Fruit fly (Drosophila melanogaster): ENCODE results near the gene Nubp2.

Nubp2 gene

dm6 chr3L:20548201-20548854 is 22.0 kb downstream of the Nubp2 start (continued):
- TF ChIP-seq CG7786 (GFP tag; optimal IDR thresholded peaks at IDR 0.05) = no peak
- TF ChIP-seq CG8290 (GFP tag; optimal IDR thresholded peaks at IDR 0.05) = no peak
- TF ChIP-seq CG8290 (tag; optimal IDR thresholded peaks at IDR 0.05) = no peak
- no peak for TF ChIP-seq CG18619 (GFP tag; optimal IDR thresholded peaks at IDR 0.05)
- no peak for TF ChIP-seq pum (GFP tag; optimal IDR thresholded peaks at IDR 0.05)
- no peak for TF ChIP-seq fd64A (GFP tag; optimal IDR thresholded peaks at IDR 0.05)
- peak; percentile 61 for TF ChIP-seq grn (GFP tag; optimal IDR thresholded peaks at IDR 0.05)
- no peak for TF ChIP-seq mld (GFP tag; IDR thresholded peaks at IDR 0.05; ENCODE audit: partially characterized antibody)
- TF ChIP-seq Sox100B (GFP tag; optimal IDR thresholded peaks at IDR 0.05) = no peak
- TF ChIP-seq CG17186 (GFP tag; optimal IDR thresholded peaks at IDR 0.05) = no peak

dm6 chr3L:20549358-20549757 is 23.0 kb downstream of the Nubp2 start:
- TF ChIP-seq corto (GFP tag; optimal IDR thresholded peaks at IDR 0.05) = peak; percentile 45
- no peak for TF ChIP-seq Gsc (GFP tag; IDR thresholded peaks at IDR 0.05)
- TF ChIP-seq grn (GFP tag; optimal IDR thresholded peaks at IDR 0.05) = peak; percentile 24
- peak; percentile 37 for TF ChIP-seq lbe (GFP tag; optimal IDR thresholded peaks at IDR 0.05)
- TF ChIP-seq nom (GFP tag; optimal IDR thresholded peaks at IDR 0.05) = peak; percentile 17
- peak in 1 of 2 experiments; percentile 24 for TF ChIP-seq bsh (GFP tag; optimal IDR thresholded peaks at IDR 0.05)

- TF ChIP-seq Ets65A (GFP tag) (peak; percentile 95), sens (GFP tag) (peak; percentile 68), CG10267 (tag; optimal IDR thresholded peaks at IDR 0.05) (peak; percentile 3), CG18262 (tag; optimal IDR thresholded peaks at IDR 0.05) (peak; percentile 25), Xrp1 (GFP tag; IDR thresholded peaks at IDR 0.05) (peak; percentile 42; the same call in 1 of the 2 replicates), chn (GFP tag; optimal IDR thresholded peaks at IDR 0.05) (peak; percentile 5), CG10979 (tag; optimal IDR thresholded peaks at IDR 0.05) (peak; percentile 39), Bteb2 (GFP tag; optimal IDR thresholded peaks at IDR 0.05) (no peak), Xbp1 (GFP tag; optimal IDR thresholded peaks at IDR 0.05) (peak; percentile 3), Sox100B (GFP tag; optimal IDR thresholded peaks at IDR 0.05) (no peak), phol (tag; optimal IDR thresholded peaks at IDR 0.05) (peak; percentile 12), sisA (GFP tag; IDR thresholded peaks at IDR 0.05) (peak; percentile 7; the same call in 1 of the 2 replicates), ara (GFP tag; IDR thresholded peaks at IDR 0.05) (peak; percentile 38; the same call in 1 of the 2 replicates), bsh (GFP tag; optimal IDR thresholded peaks at IDR 0.05) (peak; percentile 33 to 57), grn (GFP tag; optimal IDR thresholded peaks at IDR 0.05) (peak; percentile 77), MBD-R2 (GFP tag; IDR thresholded peaks at IDR 0.05) (no peak), CG4730 (GFP tag; IDR thresholded peaks at IDR 0.05) (no peak), Blimp-1 (GFP tag; optimal IDR thresholded peaks at IDR 0.05) (peak; percentile 56), Trl (optimal IDR thresholded peaks at IDR 0.05) (no peak), Trl (GFP tag; optimal IDR thresholded peaks at IDR 0.05) (peak; percentile 25), gem (tag; optimal IDR thresholded peaks at IDR 0.05) (peak; percentile 44), CG4424 (GFP tag; optimal IDR thresholded peaks at IDR 0.05) (peak; percentile 19), Sox102F (GFP tag; optimal IDR thresholded peaks at IDR 0.05) (peak; percentile 17), Oli (tag; optimal IDR thresholded peaks at IDR 0.05) (peak; percentile 9), vvl (GFP tag; IDR thresholded peaks at IDR 0.05) (peak; percentile 46; the same call in 1 of the 2 replicates), CG14710 (tag; optimal IDR thresholded peaks at IDR 0.05) (peak; percentile 3), gcm (GFP tag; optimal IDR thresholded peaks at IDR 0.05) (no peak), ATbp (GFP tag; optimal IDR thresholded peaks at IDR 0.05) (peak; percentile 42), cwo (GFP tag; optimal IDR thresholded peaks at IDR 0.05) (no peak), CG17186 (GFP tag; optimal IDR thresholded peaks at IDR 0.05) (no peak), CG2712 (tag; optimal IDR thresholded peaks at IDR 0.05) (peak; percentile 48), CG11504 (tag; optimal IDR thresholded peaks at IDR 0.05) (peak; percentile 9), CG1603 (tag; optimal IDR thresholded peaks at IDR 0.05) (peak; percentile 31), zfh1 (GFP tag; IDR thresholded peaks at IDR 0.05) (peak; percentile 9; the same call in 1 of the 3 replicates), CG1529 (GFP tag; optimal IDR thresholded peaks at IDR 0.05) (no peak)
These were observed 25.5 kb downstream of the Nubp2 start for dm6 chr3L:20551862-20552261.

Data from whole organism, embryonic.